Worm (Caenorhabditis elegans) whole organism, early embryonic: ENCODE data around the gene Y39A3CL.4.

Experiments
- F13C5.2 ChIP-seq: sonication (generic microtip); optimal IDR thresholded peaks from 2 replicates; lab custom pipeline; 2017; ENCODE audit warnings: mild to moderate bottlenecking, missing genetic modification characterization, inconsistent platforms, missing compliant biosample characterization
- ama-1 ChIP-seq: fragments of 150-350 bp; optimal IDR thresholded peaks from 2 replicates; lab custom pipeline; 2014
- flt-1 ChIP-seq: fragments of 200-800 bp; sonication (Bioruptor generic); IDR thresholded peaks from 2 replicates; pipeline ENCODE4 v1.3.6; 2022; ENCODE audit warnings: missing genetic modification characterization, missing compliant biosample characterization
- scrt-1 ChIP-seq: fragments of 200-800 bp; sonication (Bioruptor generic); IDR thresholded peaks from 2 replicates; pipeline ENCODE4 v1.3.6; 2022; ENCODE audit warnings: missing genetic modification characterization, missing compliant biosample characterization
- sea-1 ChIP-seq: fragments of 200-800 bp; sonication (Bioruptor generic); conservative IDR thresholded peaks from 2 replicates; pipeline ENCODE4 v1.3.6; 2022; ENCODE audit warnings: missing genetic modification characterization, missing compliant biosample characterization
- tra-4 ChIP-seq: sonication (generic microtip); optimal IDR thresholded peaks from 2 replicates; lab custom pipeline; 2017; ENCODE audit warnings: missing genetic modification characterization, missing compliant biosample characterization

ce11 chrIII:1769993-1770392, 7.9 kb downstream of the Y39A3CL.4 start, which contains the start of gene tbx-43:
- TF ChIP-seq ama-1 (lab: Kevin White, UChicago) (no peak), F13C5.2 (tag; lab: Kevin White, UChicago) (no peak), scrt-1 (GFP tag; lab: Robert Waterston, UW) (no peak), flt-1 (no peak), sea-1 (GFP tag; lab: Robert Waterston, UW) (no peak), tra-4 (no peak)
